Fruit fly (Drosophila melanogaster) whole organism, embryonic: ENCODE data around the gene Gss1.

Experiments used
- ATbp ChIP-seq: fragments of 200-800 bp; sonication (Bioruptor generic); optimal IDR thresholded peaks from 2 replicates; lab custom pipeline; 2017; ENCODE audit warnings: missing biosample characterization, mild to moderate bottlenecking, missing genetic modification characterization, missing genetic modification reagents
- CG10321 ChIP-seq: fragments of 200-800 bp; sonication (Bioruptor generic); IDR thresholded peaks from 2 replicates; pipeline ENCODE4 v1.3.6; 2022; ENCODE audit warnings: missing biosample characterization, missing genetic modification characterization
- CG11696 ChIP-seq: fragments of 200-800 bp; sonication (Bioruptor generic); IDR thresholded peaks from 2 replicates; pipeline ENCODE4 v1.3.6; 2022; ENCODE audit warnings: missing biosample characterization, missing genetic modification characterization
- CG12659 ChIP-seq: fragments of 200-800 bp; sonication (Bioruptor generic); optimal IDR thresholded peaks from 3 replicates; lab custom pipeline; 2017; ENCODE audit warnings: mild to moderate bottlenecking, missing biosample characterization, missing genetic modification reagents, missing genetic modification characterization
- CG12942 ChIP-seq: fragments of 200-800 bp; sonication (Bioruptor generic); optimal IDR thresholded peaks from 3 replicates; lab custom pipeline; 2016; ENCODE audit warnings: missing biosample characterization, missing genetic modification characterization
- CG15514 ChIP-seq: fragments of 200-800 bp; sonication (Bioruptor generic); optimal IDR thresholded peaks from 3 replicates; lab custom pipeline; 2017; ENCODE audit warnings: missing biosample characterization, missing genetic modification characterization, mild to moderate bottlenecking, moderate library complexity, missing genetic modification reagents
- CG17612 ChIP-seq: fragments of 200-800 bp; sonication (Bioruptor generic); IDR thresholded peaks from 2 replicates; pipeline ENCODE4 v1.3.6; 2022; ENCODE audit warnings: missing biosample characterization, missing genetic modification characterization
- CG17912 ChIP-seq: fragments of 200-800 bp; sonication (Bioruptor generic); optimal IDR thresholded peaks from 2 replicates; lab custom pipeline; 2018; ENCODE audit warnings: missing biosample characterization, mild to moderate bottlenecking, missing genetic modification characterization
- CG1792 ChIP-seq: fragments of 200-800 bp; sonication (Bioruptor generic); optimal IDR thresholded peaks from 2 replicates; lab custom pipeline; 2016; ENCODE audit warnings: missing biosample characterization, missing genetic modification characterization
- CG18262 ChIP-seq: fragments of 200-800 bp; optimal IDR thresholded peaks from 3 replicates; lab custom pipeline; 2019; ENCODE audit warnings: missing biosample characterization, mild to moderate bottlenecking, missing genetic modification characterization, moderate library complexity
- CG1832 ChIP-seq: fragments of 200-800 bp; sonication (Bioruptor generic); optimal IDR thresholded peaks from 2 replicates; lab custom pipeline; 2017; ENCODE audit warnings: missing biosample characterization, mild to moderate bottlenecking, missing genetic modification characterization, inconsistent platforms
- CG18599 ChIP-seq: fragments of 200-800 bp; sonication (Bioruptor generic); optimal IDR thresholded peaks from 3 replicates; lab custom pipeline; 2017; ENCODE audit warnings: missing biosample characterization, missing genetic modification characterization, mild to moderate bottlenecking, moderate library complexity, missing genetic modification reagents
- CG2889 ChIP-seq: fragments of 200-800 bp; sonication (Bioruptor generic); IDR thresholded peaks from 3 replicates; pipeline ENCODE4 v1.3.6; 2022; ENCODE audit warnings: missing biosample characterization, missing genetic modification characterization
- CG30403 ChIP-seq: fragments of 200-800 bp; sonication (Bioruptor generic); optimal IDR thresholded peaks from 3 replicates; lab custom pipeline; 2016; ENCODE audit warnings: missing biosample characterization, missing genetic modification characterization
- CG34422 ChIP-seq: fragments of 200-800 bp; sonication (Bioruptor generic); IDR thresholded peaks from 3 replicates; pipeline ENCODE4 v1.3.6; 2022; ENCODE audit warnings: missing biosample characterization, missing genetic modification characterization
- CG4328 ChIP-seq: fragments of 200-800 bp; sonication (Bioruptor generic); optimal IDR thresholded peaks from 3 replicates; lab custom pipeline; 2017; ENCODE audit warnings: missing biosample characterization, missing genetic modification reagents, missing genetic modification characterization
- CG5953 ChIP-seq: fragments of 200-800 bp; sonication (Bioruptor generic); IDR thresholded peaks from 2 replicates; pipeline ENCODE4 v1.3.6; 2022; ENCODE audit warnings: missing biosample characterization, missing genetic modification characterization
- CG6683 ChIP-seq: fragments of 200-800 bp; sonication (Bioruptor generic); optimal IDR thresholded peaks from 2 replicates; lab custom pipeline; 2017; ENCODE audit warnings: missing biosample characterization, mild to moderate bottlenecking, missing genetic modification characterization, missing genetic modification reagents
- CG6765 ChIP-seq: fragments of 200-800 bp; sonication (Bioruptor generic); optimal IDR thresholded peaks from 3 replicates; lab custom pipeline; 2017; ENCODE audit warnings: missing biosample characterization, mild to moderate bottlenecking, missing genetic modification characterization
- CG7556 ChIP-seq: fragments of 200-800 bp; sonication (Bioruptor generic); optimal IDR thresholded peaks from 2 replicates; lab custom pipeline; 2017; ENCODE audit warnings: missing biosample characterization, mild to moderate bottlenecking, missing genetic modification characterization
- CG7839 ChIP-seq: fragments of 200-800 bp; sonication (Bioruptor generic); optimal IDR thresholded peaks from 3 replicates; lab custom pipeline; 2018; ENCODE audit warnings: missing biosample characterization, mild to moderate bottlenecking, missing genetic modification characterization, moderate library complexity
- CG7963 ChIP-seq: fragments of 200-800 bp; sonication (Bioruptor generic); IDR thresholded peaks from 3 replicates; pipeline ENCODE4 v1.3.6; 2022; ENCODE audit warnings: missing biosample characterization, missing genetic modification characterization; ENCODE audit not compliant: partially characterized antibody
- CG7987 ChIP-seq: fragments of 200-800 bp; sonication (Bioruptor generic); optimal IDR thresholded peaks from 2 replicates; lab custom pipeline; 2018; ENCODE audit warnings: missing biosample characterization, mild to moderate bottlenecking, missing genetic modification characterization, moderate library complexity
- CG8478 ChIP-seq: fragments of >200 bp; optimal IDR thresholded peaks from 2 replicates; lab custom pipeline; 2018
- Dip2 ChIP-seq: fragments of 200-800 bp; sonication (Bioruptor generic); IDR thresholded peaks from 2 replicates; pipeline ENCODE4 v1.3.6; 2022; ENCODE audit warnings: missing biosample characterization, missing genetic modification characterization
- Gug ChIP-seq: fragments of 200-800 bp; sonication (Bioruptor generic); IDR thresholded peaks from 4 replicates; pipeline ENCODE4 v1.3.6; 2022; ENCODE audit warnings: missing biosample characterization, missing genetic modification characterization
- Oli ChIP-seq: fragments of 200-800 bp; sonication (Bioruptor generic); optimal IDR thresholded peaks from 2 replicates; lab custom pipeline; 2018; ENCODE audit warnings: missing biosample characterization, mild to moderate bottlenecking, missing genetic modification characterization, moderate library complexity
- PHDP ChIP-seq: fragments of 200-800 bp; sonication (Bioruptor generic); optimal IDR thresholded peaks from 3 replicates; lab custom pipeline; 2018; ENCODE audit warnings: missing biosample characterization, mild to moderate bottlenecking, missing genetic modification characterization, moderate library complexity
- Sox100B ChIP-seq: fragments of 200-800 bp; sonication (Bioruptor generic); optimal IDR thresholded peaks from 3 replicates; lab custom pipeline; 2018; ENCODE audit warnings: missing biosample characterization, mild to moderate bottlenecking, missing genetic modification characterization
- Spps ChIP-seq: fragments of 200-800 bp; sonication (Bioruptor generic); optimal IDR thresholded peaks from 2 replicates; lab custom pipeline; 2018; ENCODE audit warnings: missing biosample characterization, mild to moderate bottlenecking, missing genetic modification characterization
- YL-1 ChIP-seq: fragments of 200-800 bp; sonication (Bioruptor generic); optimal IDR thresholded peaks from 3 replicates; lab custom pipeline; 2017; ENCODE audit warnings: missing biosample characterization, mild to moderate bottlenecking, missing genetic modification characterization
- ash1 ChIP-seq: fragments of 200-800 bp; sonication (Bioruptor generic); optimal IDR thresholded peaks from 2 replicates; lab custom pipeline; 2018; ENCODE audit warnings: missing biosample characterization, mild to moderate bottlenecking, missing genetic modification characterization
- caup ChIP-seq: fragments of 200-800 bp; sonication (Bioruptor generic); optimal IDR thresholded peaks from 3 replicates; lab custom pipeline; 2017; ENCODE audit warnings: missing biosample characterization, mild to moderate bottlenecking, missing genetic modification characterization, moderate library complexity; ENCODE audit not compliant: severe bottlenecking
- chinmo ChIP-seq: fragments of 200-800 bp; sonication (Bioruptor generic); IDR thresholded peaks from 4 replicates; pipeline ENCODE4 v1.3.6; 2022; ENCODE audit warnings: missing biosample characterization, missing genetic modification characterization; ENCODE audit not compliant: partially characterized antibody
- en ChIP-seq: fragments of 200-800 bp; sonication (Bioruptor generic); optimal IDR thresholded peaks from 2 replicates; lab custom pipeline; 2016; ENCODE audit warnings: missing biosample characterization, missing genetic modification characterization
- gcm2 ChIP-seq: fragments of 200-800 bp; sonication (Bioruptor generic); optimal IDR thresholded peaks from 2 replicates; lab custom pipeline; 2016; ENCODE audit warnings: missing biosample characterization, missing genetic modification characterization
- gem ChIP-seq: fragments of 200-800 bp; sonication (Bioruptor generic); optimal IDR thresholded peaks from 2 replicates; lab custom pipeline; 2019; ENCODE audit warnings: missing biosample characterization, mild to moderate bottlenecking, missing genetic modification characterization, moderate library complexity
- gsb-n ChIP-seq: fragments of 200-800 bp; sonication (Bioruptor generic); optimal IDR thresholded peaks from 3 replicates; lab custom pipeline; 2018; ENCODE audit warnings: missing biosample characterization, mild to moderate bottlenecking, missing genetic modification characterization
- gt ChIP-seq: fragments of 200-800 bp; sonication (Bioruptor generic); IDR thresholded peaks from 2 replicates; pipeline ENCODE4 v1.3.6; 2022; ENCODE audit warnings: missing biosample characterization, missing genetic modification characterization
- kah ChIP-seq: fragments of 200-800 bp; sonication (Bioruptor generic); optimal IDR thresholded peaks from 2 replicates; lab custom pipeline; 2018; ENCODE audit warnings: missing biosample characterization, mild to moderate bottlenecking, missing genetic modification characterization
- knrl ChIP-seq: fragments of 200-800 bp; sonication (Bioruptor generic); IDR thresholded peaks from 3 replicates; pipeline ENCODE4 v1.3.6; 2022; ENCODE audit warnings: missing biosample characterization, missing genetic modification characterization; ENCODE audit not compliant: partially characterized antibody
- rib ChIP-seq: fragments of 200-800 bp; sonication (Bioruptor generic); IDR thresholded peaks from 2 replicates; pipeline ENCODE4 v1.3.6; 2022; ENCODE audit warnings: missing biosample characterization, missing genetic modification characterization
- sob ChIP-seq: fragments of 200-800 bp; sonication (Bioruptor generic); IDR thresholded peaks from 2 replicates; pipeline ENCODE4 v1.3.6; 2022; ENCODE audit warnings: missing biosample characterization, missing genetic modification characterization
- stc ChIP-seq: fragments of 200-800 bp; sonication (Bioruptor generic); IDR thresholded peaks from 2 replicates; pipeline ENCODE4 v1.3.6; 2022; ENCODE audit warnings: missing biosample characterization, missing genetic modification characterization
- tin ChIP-seq: fragments of 200-800 bp; sonication (Bioruptor generic); optimal IDR thresholded peaks from 3 replicates; lab custom pipeline; 2016; ENCODE audit warnings: missing biosample characterization, missing genetic modification characterization
- twi ChIP-seq: fragments of 200-800 bp; optimal IDR thresholded peaks from 2 replicates; lab custom pipeline; 2019; ENCODE audit warnings: missing biosample characterization, mild to moderate bottlenecking, missing genetic modification characterization, moderate library complexity
- wek ChIP-seq: fragments of 200-800 bp; sonication (Bioruptor generic); optimal IDR thresholded peaks from 3 replicates; lab custom pipeline; 2018; ENCODE audit warnings: missing biosample characterization, mild to moderate bottlenecking, missing genetic modification characterization, moderate library complexity
- zen ChIP-seq: fragments of 200-800 bp; sonication (Bioruptor generic); optimal IDR thresholded peaks from 3 replicates; lab custom pipeline; 2018; ENCODE audit warnings: missing biosample characterization, mild to moderate bottlenecking, missing genetic modification characterization, moderate library complexity
- zfh1 ChIP-seq: fragments of 200-800 bp; sonication (Bioruptor generic); IDR thresholded peaks from 3 replicates; pipeline ENCODE4 v1.3.6; 2022; ENCODE audit warnings: missing biosample characterization, missing genetic modification characterization

The Gss1 gene

dm6 chrX:17910941-17911703 is 21.8 kb downstream of the Gss1 start, which contains the start of gene CG6847 (continued):
- TF ChIP-seq chinmo (GFP tag; lab: Robert Waterston, UW) (peak; percentile 78; the same call in 2 of the 4 replicates), CG17912 (GFP tag; lab: Kevin White, UChicago) (no peak), CG5953 (GFP tag; lab: Robert Waterston, UW) (no peak), CG18262 (peak; percentile 85), CG18599 (peak; percentile 61), knrl (GFP tag; lab: Robert Waterston, UW) (no peak), CG10321 (no peak), Dip2 (GFP tag; lab: Robert Waterston, UW) (no peak), zen (tag; lab: Kevin White, UChicago) (no peak), CG6683 (GFP tag; lab: Kevin White, UChicago) (no peak), YL-1 (GFP tag; lab: Kevin White, UChicago) (peak; percentile 25), CG30403 (GFP tag; lab: Kevin White, UChicago) (peak; percentile 80), en (GFP tag; lab: Kevin White, UChicago) (no peak), CG7963 (GFP tag; lab: Robert Waterston, UW) (no peak), CG17612 (GFP tag; lab: Robert Waterston, UW) (no peak), CG2889 (no peak), twi (tag; lab: Kevin White, UChicago) (peak; percentile 67), kah (GFP tag; lab: Kevin White, UChicago) (no peak), CG7839 (tag; lab: Kevin White, UChicago) (peak; percentile 81), CG34422 (GFP tag; lab: Robert Waterston, UW) (no peak), CG15514 (GFP tag; lab: Kevin White, UChicago) (no peak), gcm2 (GFP tag; lab: Kevin White, UChicago) (no peak), CG1832 (GFP tag; lab: Kevin White, UChicago) (no peak), PHDP (tag; lab: Kevin White, UChicago) (peak; percentile 79), stc (GFP tag; lab: Robert Waterston, UW) (no peak), CG4328 (no peak), Sox100B (GFP tag; lab: Kevin White, UChicago) (peak; percentile 74), ATbp (GFP tag; lab: Kevin White, UChicago) (peak; percentile 66), CG7556 (peak; percentile 93), gsb-n (tag; lab: Kevin White, UChicago) (peak; percentile 69), gt (GFP tag; lab: Robert Waterston, UW) (no peak), Spps (tag; lab: Kevin White, UChicago) (no peak), CG7987 (GFP tag; lab: Kevin White, UChicago) (no peak), Oli (tag; lab: Kevin White, UChicago) (peak; percentile 83), CG12659 (GFP tag; lab: Kevin White, UChicago) (peak; percentile 84), rib (GFP tag; lab: Robert Waterston, UW) (0 out of 2 replicates have a peak, but pooled peaks have one; percentile 26), CG11696 (GFP tag; lab: Robert Waterston, UW) (0 out of 2 replicates have a peak, but pooled peaks have one; percentile 21), wek (GFP tag; lab: Kevin White, UChicago) (no peak), CG1792 (GFP tag; lab: Kevin White, UChicago) (no peak), sob (GFP tag; lab: Robert Waterston, UW) (no peak), CG6765 (GFP tag; lab: Kevin White, UChicago) (no peak), CG8478 (lab: Kevin White, UChicago) (no peak), ash1 (GFP tag; lab: Kevin White, UChicago) (no peak), CG12942 (GFP tag; lab: Kevin White, UChicago) (peak; percentile 22), Gug (GFP tag; lab: Robert Waterston, UW) (no peak), gem (tag; lab: Kevin White, UChicago) (peak; percentile 91), zfh1 (GFP tag; lab: Robert Waterston, UW) (0 out of 3 replicates have a peak, but pooled peaks have one; percentile 4), tin (peak; percentile 17), caup (peak; percentile 9)
